Worm (Caenorhabditis elegans) whole organism, late embryonic: ENCODE data around the gene droe-4.

Source experiments
- K02D7.2 ChIP-seq: sonication (generic microtip); optimal IDR thresholded peaks from 2 replicates; lab custom pipeline; 2017; ENCODE audit warnings: mild to moderate bottlenecking, missing genetic modification characterization, missing compliant biosample characterization
- ceh-18 ChIP-seq: sonication (generic microtip); optimal IDR thresholded peaks from 2 replicates; lab custom pipeline; 2016; ENCODE audit warnings: missing genetic modification characterization, missing compliant biosample characterization
- ceh-22 ChIP-seq: sonication (generic microtip); optimal IDR thresholded peaks from 2 replicates; lab custom pipeline; 2017; ENCODE audit warnings: missing biosample characterization, missing genetic modification characterization
- ceh-45 ChIP-seq: fragments of 200-800 bp; sonication (Bioruptor generic); IDR thresholded peaks from 2 replicates; pipeline ENCODE4 v1.3.6; 2022; ENCODE audit warnings: missing genetic modification reagents, missing genetic modification characterization, missing compliant biosample characterization
- elt-2 ChIP-seq: sonication (generic microtip); optimal IDR thresholded peaks from 2 replicates; lab custom pipeline; 2016; ENCODE audit warnings: missing genetic modification reagents, missing genetic modification characterization, missing compliant biosample characterization
- ets-4 ChIP-seq: sonication (generic microtip); optimal IDR thresholded peaks from 2 replicates; lab custom pipeline; 2016; ENCODE audit warnings: missing genetic modification characterization, missing compliant biosample characterization
- fkh-10 ChIP-seq: fragments of 150-350 bp; optimal IDR thresholded peaks from 2 replicates; lab custom pipeline; 2014; ENCODE audit warnings: missing biosample characterization, missing genetic modification reagents, missing genetic modification characterization
- hlh-6 ChIP-seq: sonication (generic microtip); optimal IDR thresholded peaks from 2 replicates; lab custom pipeline; 2016; ENCODE audit warnings: missing genotype, missing genetic modification characterization, missing compliant biosample characterization
- pat-9 ChIP-seq: fragments of 200-800 bp; sonication (Bioruptor generic); optimal IDR thresholded peaks from 2 replicates; lab custom pipeline; 2018; ENCODE audit warnings: mild to moderate bottlenecking, missing genetic modification characterization, moderate library complexity, missing compliant biosample characterization
- pha-2 ChIP-seq: sonication (generic microtip); optimal IDR thresholded peaks from 2 replicates; lab custom pipeline; 2017; ENCODE audit warnings: mild to moderate bottlenecking, missing genetic modification characterization, missing compliant biosample characterization
- pha-4 ChIP-seq: fragments of 150-350 bp; optimal IDR thresholded peaks from 2 replicates; lab custom pipeline; 2018; ENCODE audit warnings: missing biosample characterization, missing genetic modification reagents, missing genetic modification characterization
- rnt-1 ChIP-seq: sonication (generic microtip); optimal IDR thresholded peaks from 2 replicates; lab custom pipeline; 2016; ENCODE audit warnings: missing genetic modification characterization, missing compliant biosample characterization
- sox-4 ChIP-seq: sonication (generic microtip); optimal IDR thresholded peaks from 2 replicates; lab custom pipeline; 2017; ENCODE audit warnings: mild to moderate bottlenecking, missing genetic modification characterization, inconsistent platforms, missing compliant biosample characterization
- zip-5 ChIP-seq: sonication (generic microtip); optimal IDR thresholded peaks from 2 replicates; lab custom pipeline; 2016; ENCODE audit warnings: missing genetic modification characterization, missing compliant biosample characterization

DNA sequence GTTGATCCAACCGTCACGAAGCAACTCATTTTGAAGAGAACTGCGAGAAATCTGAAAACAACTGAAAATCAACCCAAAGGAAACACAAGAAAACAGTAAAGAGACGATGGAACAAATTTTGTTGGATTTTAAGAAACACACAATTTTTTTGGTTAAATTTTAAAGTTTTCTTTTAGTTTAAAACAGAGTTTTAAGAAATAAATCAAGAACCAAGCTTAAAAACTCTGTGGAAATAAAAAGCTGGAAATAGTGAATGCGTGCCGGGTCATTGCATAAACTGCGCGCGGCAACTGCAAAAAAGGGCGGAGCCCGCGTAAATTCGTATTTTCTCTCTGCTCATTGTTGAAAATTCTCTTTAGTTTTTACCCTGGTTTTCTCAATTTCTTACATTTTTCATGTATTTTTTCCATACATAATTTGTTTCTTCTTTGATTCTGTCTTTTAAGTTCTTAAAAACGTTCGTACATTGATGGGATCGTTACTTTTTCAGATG, 30.5 kb upstream of the droe-4 start, which contains the start of the genes algn-13 and R10D12.13:
- TF ChIP-seq ets-4 (tag; lab: Kevin White, UChicago) (peak; percentile 10), elt-2 (tag; lab: Kevin White, UChicago) (peak; percentile 95), hlh-6 (peak; percentile 81), zip-5 (tag; lab: Kevin White, UChicago) (peak; percentile 67), ceh-45 (GFP tag; lab: Robert Waterston, UW) (peak; percentile 51; the same call in 1 of the 2 replicates), rnt-1 (tag; lab: Kevin White, UChicago) (peak; percentile 75), pha-4 (tag; lab: Kevin White, UChicago) (no peak), fkh-10 (GFP tag; lab: Kevin White, UChicago) (no peak), pat-9 (tag; lab: Kevin White, UChicago) (peak; percentile 84), ceh-22 (tag; lab: Kevin White, UChicago) (no peak), K02D7.2 (tag; lab: Kevin White, UChicago) (peak; percentile 75), pha-2 (tag; lab: Kevin White, UChicago) (peak; percentile 79), sox-4 (peak; percentile 79), ceh-18 (tag; lab: Kevin White, UChicago) (peak; percentile 45)
